Fruit fly (Drosophila melanogaster) whole organism, embryonic: ENCODE measurements around the gene Mbs.

Experiments used
- Atf3 ChIP-seq: fragments of 200-800 bp; sonication (Bioruptor generic); optimal IDR thresholded peaks from 3 replicates; lab custom pipeline; 2016; ENCODE audit warnings: missing biosample characterization, missing genetic modification characterization
- B-H2 ChIP-seq: fragments of 200-800 bp; sonication (Bioruptor generic); optimal IDR thresholded peaks from 2 replicates; lab custom pipeline; 2018; ENCODE audit warnings: missing biosample characterization, mild to moderate bottlenecking, missing genetic modification characterization
- BEAF-32 ChIP-seq: fragments of 200-800 bp; sonication (Bioruptor generic); optimal IDR thresholded peaks from 3 replicates; lab custom pipeline; 2017; ENCODE audit warnings: missing biosample characterization, missing genetic modification characterization, mild to moderate bottlenecking, moderate library complexity, missing genetic modification reagents
- CG1024 ChIP-seq: fragments of 200-800 bp; sonication (Bioruptor generic); IDR thresholded peaks from 2 replicates; pipeline ENCODE4 v1.3.6; 2022; ENCODE audit warnings: missing biosample characterization, missing genetic modification characterization
- CG11093 ChIP-seq: fragments of 200-800 bp; sonication (Bioruptor generic); IDR thresholded peaks from 3 replicates; pipeline ENCODE4 v1.3.6; 2022; ENCODE audit warnings: missing biosample characterization, missing genetic modification characterization
- CG11723 ChIP-seq: fragments of 200-800 bp; sonication (Bioruptor generic); optimal IDR thresholded peaks from 2 replicates; lab custom pipeline; 2017; ENCODE audit warnings: missing biosample characterization, mild to moderate bottlenecking, missing genetic modification characterization
- CG1233 ChIP-seq: fragments of 200-800 bp; sonication (Bioruptor generic); optimal IDR thresholded peaks from 4 replicates; lab custom pipeline; 2018; ENCODE audit warnings: missing biosample characterization, mild to moderate bottlenecking, missing genetic modification characterization
- CG12942 ChIP-seq: fragments of 200-800 bp; sonication (Bioruptor generic); optimal IDR thresholded peaks from 3 replicates; lab custom pipeline; 2016; ENCODE audit warnings: missing biosample characterization, missing genetic modification characterization
- CG13775 ChIP-seq: fragments of 200-800 bp; sonication (Bioruptor generic); optimal IDR thresholded peaks from 3 replicates; lab custom pipeline; 2017; ENCODE audit warnings: missing biosample characterization, mild to moderate bottlenecking, missing genetic modification characterization
- CG15601 ChIP-seq: fragments of 200-800 bp; sonication (Bioruptor generic); optimal IDR thresholded peaks from 3 replicates; lab custom pipeline; 2019; ENCODE audit warnings: missing biosample characterization, mild to moderate bottlenecking, missing genetic modification characterization, moderate library complexity
- CG1602 ChIP-seq: fragments of 200-800 bp; sonication (Bioruptor generic); optimal IDR thresholded peaks from 3 replicates; lab custom pipeline; 2016; ENCODE audit warnings: missing biosample characterization, missing genetic modification characterization
- CG16779 ChIP-seq: fragments of 200-800 bp; sonication (Bioruptor generic); IDR thresholded peaks from 2 replicates; pipeline ENCODE4 v1.3.6; 2022; ENCODE audit warnings: missing biosample characterization, missing genetic modification characterization
- CG17385 ChIP-seq: fragments of 200-800 bp; sonication (Bioruptor generic); optimal IDR thresholded peaks from 3 replicates; lab custom pipeline; 2018; ENCODE audit warnings: missing biosample characterization, mild to moderate bottlenecking, missing genetic modification characterization
- CG2875 ChIP-seq: fragments of 200-800 bp; sonication (Bioruptor generic); optimal IDR thresholded peaks from 2 replicates; lab custom pipeline; 2017; ENCODE audit warnings: missing biosample characterization, mild to moderate bottlenecking, missing genetic modification characterization, missing genetic modification reagents
- CG3065 ChIP-seq: fragments of 200-800 bp; sonication (Bioruptor generic); optimal IDR thresholded peaks from 2 replicates; lab custom pipeline; 2016; ENCODE audit warnings: missing biosample characterization, missing genetic modification characterization
- CG33213 ChIP-seq: fragments of 200-800 bp; sonication (Bioruptor generic); optimal IDR thresholded peaks from 3 replicates; lab custom pipeline; 2016; ENCODE audit warnings: missing biosample characterization, missing genetic modification characterization
- CG3407 ChIP-seq: fragments of 200-800 bp; sonication (Bioruptor generic); optimal IDR thresholded peaks from 2 replicates; lab custom pipeline; 2018; ENCODE audit warnings: missing biosample characterization, mild to moderate bottlenecking, missing genetic modification characterization
- CG34224 ChIP-seq: fragments of 200-800 bp; sonication (Bioruptor generic); IDR thresholded peaks from 3 replicates; pipeline ENCODE4 v1.3.6; 2022; ENCODE audit warnings: missing biosample characterization, missing genetic modification characterization; ENCODE audit not compliant: partially characterized antibody
- CG3726 ChIP-seq: fragments of 200-800 bp; sonication (Bioruptor generic); IDR thresholded peaks from 3 replicates; pipeline ENCODE4, ENCODE4 v1.3.6; 2022; ENCODE audit warnings: missing biosample characterization, missing genetic modification characterization
- CG4282 ChIP-seq: fragments of 200-800 bp; sonication (Bioruptor generic); optimal IDR thresholded peaks from 2 replicates; lab custom pipeline; 2016; ENCODE audit warnings: missing biosample characterization, missing genetic modification characterization
- CG43689 ChIP-seq: fragments of 200-800 bp; sonication (Bioruptor generic); IDR thresholded peaks from 2 replicates; pipeline ENCODE4 v1.3.6; 2022; ENCODE audit warnings: missing biosample characterization, missing genetic modification characterization
- CG4707 ChIP-seq: fragments of 200-800 bp; sonication (Bioruptor generic); optimal IDR thresholded peaks from 2 replicates; lab custom pipeline; 2018; ENCODE audit warnings: missing biosample characterization, mild to moderate bottlenecking, missing genetic modification characterization, moderate library complexity
- CG6272 ChIP-seq: fragments of 200-800 bp; sonication (Bioruptor generic); IDR thresholded peaks from 2 replicates; pipeline ENCODE4 v1.3.6; 2022; ENCODE audit warnings: missing biosample characterization, missing genetic modification characterization
- CG6791 ChIP-seq: fragments of 200-800 bp; sonication (Bioruptor generic); IDR thresholded peaks from 3 replicates; pipeline ENCODE4 v1.3.6; 2022; ENCODE audit warnings: missing biosample characterization, missing genetic modification characterization; ENCODE audit not compliant: partially characterized antibody
- CG9609 ChIP-seq: fragments of 200-800 bp; sonication (Bioruptor generic); optimal IDR thresholded peaks from 3 replicates; lab custom pipeline; 2016; ENCODE audit warnings: missing biosample characterization, missing genetic modification characterization
- CG9932 ChIP-seq: fragments of 200-800 bp; sonication (Bioruptor generic); IDR thresholded peaks from 2 replicates; pipeline ENCODE4 v1.3.6; 2022; ENCODE audit warnings: missing biosample characterization, missing genetic modification characterization
- Fer3 ChIP-seq: fragments of 200-800 bp; sonication (Bioruptor generic); optimal IDR thresholded peaks from 2 replicates; lab custom pipeline; 2018; ENCODE audit warnings: missing biosample characterization, mild to moderate bottlenecking, missing genetic modification characterization, moderate library complexity
- Hr78 ChIP-seq, 2 experiments: fragments of 200-800 bp in 1 of 2; fragments of >200 bp in 1 of 2; sonication (Bioruptor generic) in 1 of 2; optimal IDR thresholded peaks; 2 replicates each; lab custom pipeline; 2017 to 2019; ENCODE audit warnings: missing biosample characterization in 2 of 2, missing genetic modification characterization in 2 of 2, mild to moderate bottlenecking in 1 of 2, moderate library complexity in 1 of 2
- Meics ChIP-seq: fragments of 200-800 bp; sonication (Bioruptor generic); optimal IDR thresholded peaks from 2 replicates; lab custom pipeline; 2017; ENCODE audit warnings: missing biosample characterization, mild to moderate bottlenecking, missing genetic modification characterization
- Myb ChIP-seq: fragments of 200-800 bp; sonication (Bioruptor generic); optimal IDR thresholded peaks from 2 replicates; lab custom pipeline; 2016; ENCODE audit warnings: missing biosample characterization, missing genetic modification characterization
- Nf-YA ChIP-seq: fragments of 200-800 bp; sonication (Bioruptor generic); IDR thresholded peaks from 2 replicates; pipeline ENCODE4 v1.3.6; 2022; ENCODE audit warnings: missing biosample characterization, missing genetic modification characterization
- Pdp1 ChIP-seq, 2 experiments: fragments of 200-800 bp; sonication (Bioruptor generic); optimal IDR thresholded peaks; 3 replicates each; lab custom pipeline; 2016; ENCODE audit warnings: missing biosample characterization in 2 of 2, missing genetic modification characterization in 2 of 2, mild to moderate bottlenecking in 1 of 2, moderate library complexity in 1 of 2
- Side ChIP-seq: fragments of 200-800 bp; sonication (Bioruptor generic); optimal IDR thresholded peaks from 2 replicates; lab custom pipeline; 2016; ENCODE audit warnings: missing biosample characterization, missing genetic modification characterization
- amos ChIP-seq: fragments of 200-800 bp; sonication (Bioruptor generic); IDR thresholded peaks from 2 replicates; pipeline ENCODE4 v1.3.6; 2022; ENCODE audit warnings: missing biosample characterization, missing genetic modification characterization; ENCODE audit not compliant: partially characterized antibody
- ash1 ChIP-seq: fragments of 200-800 bp; sonication (Bioruptor generic); optimal IDR thresholded peaks from 2 replicates; lab custom pipeline; 2018; ENCODE audit warnings: missing biosample characterization, mild to moderate bottlenecking, missing genetic modification characterization
- cas ChIP-seq: fragments of 200-800 bp; sonication (Bioruptor generic); IDR thresholded peaks from 2 replicates; pipeline ENCODE4 v1.3.6; 2022; ENCODE audit warnings: missing biosample characterization, missing genetic modification characterization
- chinmo ChIP-seq: fragments of 200-800 bp; sonication (Bioruptor generic); IDR thresholded peaks from 4 replicates; pipeline ENCODE4 v1.3.6; 2022; ENCODE audit warnings: missing biosample characterization, missing genetic modification characterization; ENCODE audit not compliant: partially characterized antibody
- chn ChIP-seq: fragments of 200-800 bp; sonication (Bioruptor generic); optimal IDR thresholded peaks from 2 replicates; lab custom pipeline; 2016; ENCODE audit warnings: missing biosample characterization, missing genetic modification characterization
- ci ChIP-seq: fragments of 200-800 bp; sonication (Bioruptor generic); IDR thresholded peaks from 3 replicates; pipeline ENCODE4 v1.3.6; 2022; ENCODE audit warnings: missing biosample characterization, missing genetic modification characterization
- dpn ChIP-seq, 2 experiments: fragments of 200-800 bp; sonication (Bioruptor generic); optimal IDR thresholded peaks; 3 replicates each; lab custom pipeline; 2016; ENCODE audit warnings: missing biosample characterization in 2 of 2, missing genetic modification characterization in 2 of 2
- fru ChIP-seq: fragments of >200 bp; optimal IDR thresholded peaks from 2 replicates; lab custom pipeline; 2017
- gsb ChIP-seq: fragments of 200-800 bp; sonication (Bioruptor generic); IDR thresholded peaks from 2 replicates; pipeline ENCODE4 v1.3.6; 2022; ENCODE audit warnings: missing biosample characterization, missing genetic modification characterization
- gt ChIP-seq: fragments of 200-800 bp; sonication (Bioruptor generic); IDR thresholded peaks from 2 replicates; pipeline ENCODE4 v1.3.6; 2022; ENCODE audit warnings: missing biosample characterization, missing genetic modification characterization
- lab ChIP-seq: fragments of 200-800 bp; sonication (Bioruptor generic); optimal IDR thresholded peaks from 3 replicates; lab custom pipeline; 2017; ENCODE audit warnings: missing biosample characterization, missing genetic modification characterization, mild to moderate bottlenecking, moderate library complexity, missing genetic modification reagents
- onecut ChIP-seq: fragments of 200-800 bp; sonication (Bioruptor generic); IDR thresholded peaks from 2 replicates; pipeline ENCODE4 v1.3.6; 2022; ENCODE audit warnings: missing biosample characterization, missing genetic modification characterization
- org-1 ChIP-seq: fragments of 200-800 bp; sonication (Bioruptor generic); optimal IDR thresholded peaks from 2 replicates; lab custom pipeline; 2017; ENCODE audit warnings: missing biosample characterization, missing genetic modification characterization
- row ChIP-seq: fragments of 200-800 bp; sonication (Bioruptor generic); IDR thresholded peaks from 3 replicates; pipeline ENCODE4 v1.3.6; 2022; ENCODE audit warnings: missing biosample characterization, missing genetic modification characterization
- sim ChIP-seq: fragments of 200-800 bp; sonication (Bioruptor generic); IDR thresholded peaks from 2 replicates; pipeline ENCODE4 v1.3.6; 2022; ENCODE audit warnings: missing biosample characterization, missing genetic modification characterization
- sr ChIP-seq: fragments of 200-800 bp; sonication (Bioruptor generic); IDR thresholded peaks from 3 replicates; pipeline ENCODE4 v1.3.6; 2022; ENCODE audit warnings: missing biosample characterization, missing genetic modification characterization
- wek ChIP-seq: fragments of 200-800 bp; sonication (Bioruptor generic); optimal IDR thresholded peaks from 3 replicates; lab custom pipeline; 2018; ENCODE audit warnings: missing biosample characterization, mild to moderate bottlenecking, missing genetic modification characterization, moderate library complexity

Mbs gene

dm6 chr3L:16043045-16043781 lies 8.5 kb upstream of the Mbs start (continued):
- TF ChIP-seq sr (GFP tag; lab: Robert Waterston, UW) (no peak), CG3065 (GFP tag; lab: Kevin White, UChicago) (peak; percentile 27), CG4707 (GFP tag; lab: Kevin White, UChicago) (no peak), wek (GFP tag; lab: Kevin White, UChicago) (no peak), ash1 (no peak), Pdp1 (GFP tag; optimal IDR thresholded peaks at IDR 0.05; lab: Kevin White, UChicago) (no peak), ci (no peak), CG4282 (no peak), CG16779 (no peak), Atf3 (GFP tag; lab: Kevin White, UChicago) (no peak), CG6791 (peak; percentile 50; the same call in 1 of the 3 replicates), Nf-YA (GFP tag; lab: Robert Waterston, UW) (no peak), chinmo (GFP tag; lab: Robert Waterston, UW) (0 out of 4 replicates have a peak, but pooled peaks have one; percentile 46), B-H2 (no peak), CG43689 (GFP tag; lab: Robert Waterston, UW) (no peak), fru (lab: Kevin White, UChicago) (no peak), CG9609 (GFP tag; lab: Kevin White, UChicago) (no peak), Side (GFP tag; lab: Kevin White, UChicago) (no peak), chn (GFP tag; lab: Kevin White, UChicago) (no peak), CG1602 (GFP tag; lab: Kevin White, UChicago) (peak; percentile 6), CG33213 (no peak), CG15601 (tag; lab: Kevin White, UChicago) (peak; percentile 43), Hr78 (GFP tag; optimal IDR thresholded peaks at IDR 0.05; lab: Kevin White, UChicago) (no peak), row (GFP tag; lab: Robert Waterston, UW) (peak; percentile 71), CG1024 (GFP tag; lab: Robert Waterston, UW) (no peak), onecut (GFP tag; lab: Robert Waterston, UW) (no peak), gsb (GFP tag; lab: Robert Waterston, UW) (no peak), sim (GFP tag; lab: Robert Waterston, UW) (no peak), org-1 (no peak), CG1233 (GFP tag; lab: Kevin White, UChicago) (peak; percentile 24), CG2875 (peak; percentile 5), CG11093 (GFP tag; lab: Robert Waterston, UW) (no peak), CG13775 (GFP tag; lab: Kevin White, UChicago) (peak; percentile 40), gt (GFP tag; lab: Robert Waterston, UW) (no peak), CG17385 (peak; percentile 79), Meics (GFP tag; lab: Kevin White, UChicago) (peak; percentile 56), lab (GFP tag; lab: Kevin White, UChicago) (peak; percentile 50), CG9932 (no peak), BEAF-32 (no peak), CG34224 (GFP tag; lab: Robert Waterston, UW) (no peak; the same call in 2 of the 3 replicates), cas (GFP tag; lab: Robert Waterston, UW) (no peak), Fer3 (tag; lab: Kevin White, UChicago) (no peak), CG11723 (GFP tag; lab: Kevin White, UChicago) (no peak), Myb (GFP tag; lab: Kevin White, UChicago) (no peak), CG6272 (GFP tag; lab: Robert Waterston, UW) (no peak), dpn (GFP tag; optimal IDR thresholded peaks at IDR 0.05; lab: Kevin White, UChicago) (peak in 1 of 2 experiments; percentile 21), amos (GFP tag; lab: Robert Waterston, UW) (no peak), CG3726 (no peak), CG3407 (peak; percentile 48), CG12942 (no peak)
